Fruit fly (Drosophila melanogaster) whole organism, embryonic: ENCODE results near the gene CG43117.

Source experiments
- CG30431 ChIP-seq: fragments of 200-800 bp; sonication (Bioruptor generic); optimal IDR thresholded peaks from 2 replicates; lab custom pipeline; 2017; ENCODE audit warnings: missing biosample characterization, missing genetic modification characterization
- ato ChIP-seq: fragments of 200-800 bp; sonication (Bioruptor generic); IDR thresholded peaks from 2 replicates; pipeline ENCODE4 v1.3.6; 2022; ENCODE audit warnings: missing biosample characterization, missing genetic modification characterization; ENCODE audit not compliant: partially characterized antibody

DNA sequence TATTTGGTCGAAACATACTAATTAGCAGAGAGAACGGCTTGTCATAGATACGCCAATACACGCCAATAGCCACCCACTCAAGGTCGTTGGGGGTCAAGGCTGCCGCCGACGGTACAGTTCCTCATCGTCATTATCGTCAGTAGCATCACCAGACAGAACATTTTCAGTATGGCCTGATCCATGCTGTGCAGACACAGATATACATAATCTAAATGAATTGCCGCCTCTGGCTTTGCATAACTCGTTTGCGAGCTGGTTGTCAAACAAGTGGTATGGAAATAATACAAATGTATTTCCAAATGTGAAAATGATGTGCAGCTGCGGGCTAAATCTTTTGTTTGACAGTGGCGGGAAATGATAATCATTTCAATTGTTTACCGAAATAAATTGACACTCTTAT, 8.6 kb downstream of the CG43117 start:
- no peak for TF ChIP-seq ato (GFP tag; lab: Robert Waterston, UW)
- TF ChIP-seq CG30431 (GFP tag; lab: Kevin White, UChicago) = no peak
